Worm (Caenorhabditis elegans) whole organism, L3 larva: ENCODE results near the gene Y46G5A.47.

Source experiments
- aly-2 ChIP-seq: fragments of 150-350 bp; optimal IDR thresholded peaks from 2 replicates; lab custom pipeline; 2014; ENCODE audit warnings: missing biosample characterization, missing genetic modification characterization
- fkh-10 ChIP-seq: sonication (generic microtip); optimal IDR thresholded peaks from 2 replicates; lab custom pipeline; 2017; ENCODE audit warnings: missing biosample characterization, missing genetic modification reagents, missing genetic modification characterization
- fos-1 ChIP-seq: fragments of 150-350 bp; optimal IDR thresholded peaks from 2 replicates; lab custom pipeline; 2014; ENCODE audit warnings: missing biosample characterization, missing genetic modification characterization
- lin-39 ChIP-seq: fragments of 150-350 bp; optimal IDR thresholded peaks from 2 replicates; lab custom pipeline; 2018; ENCODE audit warnings: missing biosample characterization, missing genetic modification reagents, missing genetic modification characterization
- mdl-1 ChIP-seq: fragments of 150-350 bp; optimal IDR thresholded peaks from 2 replicates; lab custom pipeline; 2014; ENCODE audit warnings: missing biosample characterization, missing genetic modification characterization
- nhr-12 ChIP-seq: fragments of 150-350 bp; optimal IDR thresholded peaks from 2 replicates; lab custom pipeline; 2014; ENCODE audit warnings: missing biosample characterization, missing genetic modification characterization
- nhr-237 ChIP-seq: fragments of 150-350 bp; optimal IDR thresholded peaks from 2 replicates; lab custom pipeline; 2014; ENCODE audit warnings: missing biosample characterization, missing genetic modification characterization
- nhr-25 ChIP-seq: sonication (generic microtip); optimal IDR thresholded peaks from 2 replicates; lab custom pipeline; 2017; ENCODE audit warnings: missing biosample characterization, missing genetic modification characterization
- nhr-77 ChIP-seq: fragments of 150-350 bp; optimal IDR thresholded peaks from 2 replicates; lab custom pipeline; 2014; ENCODE audit warnings: missing biosample characterization, missing genetic modification characterization
- skn-1 ChIP-seq: fragments of 150-350 bp; optimal IDR thresholded peaks from 2 replicates; lab custom pipeline; 2014; ENCODE audit warnings: missing biosample characterization, missing genetic modification characterization
- snpc-4 ChIP-seq: fragments of 150-350 bp; optimal IDR thresholded peaks from 2 replicates; lab custom pipeline; 2014; ENCODE audit warnings: missing biosample characterization, missing genetic modification characterization
- unc-62 ChIP-seq: fragments of 150-350 bp; sonication (generic microtip); optimal IDR thresholded peaks from 4 replicates; lab custom pipeline; 2014; ENCODE audit warnings: missing biosample characterization, missing genetic modification reagents, missing genetic modification characterization
- ztf-4 ChIP-seq: fragments of 150-350 bp; optimal IDR thresholded peaks from 2 replicates; lab custom pipeline; 2014; ENCODE audit warnings: missing biosample characterization, missing genetic modification characterization

DNA sequence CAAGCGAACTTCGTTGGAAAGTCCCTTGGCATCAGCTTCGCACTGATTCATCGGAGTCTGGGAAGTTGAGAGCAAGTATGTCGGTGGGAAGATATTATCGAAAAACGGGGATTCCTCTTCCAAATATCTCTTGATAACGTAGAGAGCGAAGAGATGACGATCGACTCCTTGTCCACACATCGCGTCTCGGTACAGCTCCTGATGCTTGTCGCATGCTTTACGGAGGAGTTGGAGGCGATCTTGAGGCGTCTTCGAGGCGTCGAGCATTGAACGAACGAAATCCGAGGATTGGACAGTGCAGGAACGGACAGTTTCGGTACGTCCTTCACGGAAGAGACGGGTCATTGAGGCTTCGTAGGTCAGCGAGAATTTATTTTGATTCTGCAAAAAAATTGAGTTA lies 15.6 kb downstream of the Y46G5A.47 start:
- no peak for TF ChIP-seq nhr-25 (tag; lab: Kevin White, UChicago)
- no peak for TF ChIP-seq skn-1 (tag; lab: Kevin White, UChicago)
- no peak for TF ChIP-seq snpc-4 (tag; lab: Kevin White, UChicago)
- no peak for TF ChIP-seq ztf-4 (tag; lab: Kevin White, UChicago)
- no peak for TF ChIP-seq nhr-237
- TF ChIP-seq unc-62 (GFP tag; lab: Kevin White, UChicago) = no peak
- no peak for TF ChIP-seq nhr-77 (tag; lab: Kevin White, UChicago)
- TF ChIP-seq lin-39 (tag; lab: Kevin White, UChicago) = no peak
- no peak for TF ChIP-seq nhr-12 (tag; lab: Kevin White, UChicago)
- no peak for TF ChIP-seq fkh-10
- no peak for TF ChIP-seq fos-1
- no peak for TF ChIP-seq aly-2 (tag; lab: Kevin White, UChicago)
- TF ChIP-seq mdl-1 (tag; lab: Kevin White, UChicago) = no peak
